Worm (Caenorhabditis elegans) whole organism, L1 larva: ENCODE results near the gene srh-303.

ENCODE experiments used
- C04F5.9 ChIP-seq: sonication (generic microtip); optimal IDR thresholded peaks from 2 replicates; lab custom pipeline; 2016; ENCODE audit warnings: missing genetic modification characterization, missing compliant biosample characterization
- C16A3.4 ChIP-seq: fragments of 150-350 bp; optimal IDR thresholded peaks from 2 replicates; lab custom pipeline; 2014; ENCODE audit warnings: missing biosample characterization, missing genetic modification characterization
- F16B12.6 ChIP-seq: fragments of 150-350 bp; optimal IDR thresholded peaks from 2 replicates; lab custom pipeline; 2014; ENCODE audit warnings: missing biosample characterization, missing genetic modification characterization
- Y116A8C.19 ChIP-seq: sonication (generic microtip); optimal IDR thresholded peaks from 2 replicates; lab custom pipeline; 2016; ENCODE audit warnings: missing compliant biosample characterization, missing genetic modification characterization, borderline replicate concordance
- aha-1 ChIP-seq: fragments of 150-350 bp; optimal IDR thresholded peaks from 2 replicates; lab custom pipeline; 2014; ENCODE audit warnings: missing biosample characterization, missing genetic modification characterization
- alr-1 ChIP-seq: fragments of 200-800 bp; sonication (Bioruptor generic); optimal IDR thresholded peaks from 2 replicates; lab custom pipeline; 2018; ENCODE audit warnings: borderline replicate concordance, mild to moderate bottlenecking, missing genetic modification characterization, missing compliant biosample characterization
- ama-1 ChIP-seq: fragments of 150-350 bp; optimal IDR thresholded peaks from 2 replicates; lab custom pipeline; 2014
- ceh-63 ChIP-seq: fragments of 200-800 bp; sonication (Bioruptor generic); optimal IDR thresholded peaks from 2 replicates; lab custom pipeline; 2018; ENCODE audit warnings: mild to moderate bottlenecking, missing genetic modification characterization, missing compliant biosample characterization
- ceh-82 ChIP-seq, 3 experiments: fragments of 150-350 bp in 1 of 3; sonication (generic microtip) in 2 of 3; optimal IDR thresholded peaks; 2 replicates each; lab custom pipeline; 2014 to 2017; ENCODE audit warnings: missing biosample characterization in 3 of 3, missing genetic modification characterization in 3 of 3
- ceh-88 ChIP-seq: fragments of 200-800 bp; sonication (Bioruptor generic); IDR thresholded peaks from 2 replicates; pipeline ENCODE4 v1.3.6; 2022; ENCODE audit warnings: missing genetic modification characterization, missing compliant biosample characterization
- ces-1 ChIP-seq: fragments of 150-350 bp; optimal IDR thresholded peaks from 2 replicates; lab custom pipeline; 2014; ENCODE audit warnings: missing biosample characterization, missing genetic modification reagents, missing genetic modification characterization
- dpl-1 ChIP-seq, 3 experiments: fragments of 150-350 bp in 2 of 3; sonication (generic microtip) in 1 of 3; optimal IDR thresholded peaks; 2 replicates each; lab custom pipeline; 2014 to 2017; ENCODE audit warnings: missing biosample characterization in 3 of 3, missing genetic modification characterization in 3 of 3, missing genetic modification reagents in 3 of 3
- dsc-1 ChIP-seq: sonication (generic microtip); optimal IDR thresholded peaks from 2 replicates; lab custom pipeline; 2016; ENCODE audit warnings: mild to moderate bottlenecking, missing genetic modification characterization, missing compliant biosample characterization
- efl-1 ChIP-seq, 4 experiments: fragments of 150-350 bp; optimal IDR thresholded peaks in 3 of 4; peaks in 1 of 4; 1 replicate in 1 of 4; 2 replicates in 3 of 4; lab custom pipeline; 2014; ENCODE audit warnings: missing biosample characterization in 2 of 4, missing genetic modification characterization in 2 of 4, missing genetic modification reagents in 2 of 4
- egl-13 ChIP-seq: sonication (generic microtip); optimal IDR thresholded peaks from 2 replicates; lab custom pipeline; 2016; ENCODE audit warnings: missing genotype, missing genetic modification reagents, missing genetic modification characterization, missing compliant biosample characterization
- egl-27 ChIP-seq, 2 experiments: fragments of 150-350 bp in 1 of 2; sonication (generic microtip); optimal IDR thresholded peaks; 3 replicates each; lab custom pipeline; 2017 to 2018; ENCODE audit warnings: missing biosample characterization in 2 of 2, missing genetic modification characterization in 2 of 2, missing genetic modification reagents in 2 of 2
- elt-2 ChIP-seq: sonication (generic microtip); optimal IDR thresholded peaks from 2 replicates; lab custom pipeline; 2016; ENCODE audit warnings: missing genetic modification characterization, mild to moderate bottlenecking, inconsistent platforms, missing compliant biosample characterization, missing genetic modification reagents
- ets-5 ChIP-seq: fragments of 200-800 bp; sonication (Bioruptor generic); IDR thresholded peaks from 2 replicates; pipeline ENCODE4 v1.3.6; 2022; ENCODE audit warnings: missing genetic modification characterization, missing compliant biosample characterization
- fkh-10 ChIP-seq: sonication (generic microtip); optimal IDR thresholded peaks from 2 replicates; lab custom pipeline; 2017; ENCODE audit warnings: missing biosample characterization, missing genetic modification reagents, missing genetic modification characterization
- fkh-4 ChIP-seq: sonication (generic microtip); optimal IDR thresholded peaks from 2 replicates; lab custom pipeline; 2016; ENCODE audit warnings: missing compliant biosample characterization, missing genetic modification characterization, borderline replicate concordance
- fkh-8 ChIP-seq: sonication (generic microtip); optimal IDR thresholded peaks from 2 replicates; lab custom pipeline; 2016; ENCODE audit warnings: mild to moderate bottlenecking, missing genetic modification characterization, missing compliant biosample characterization
- fos-1 ChIP-seq: fragments of 150-350 bp; optimal IDR thresholded peaks from 2 replicates; lab custom pipeline; 2014; ENCODE audit warnings: missing biosample characterization, missing genetic modification characterization
- grh-1 ChIP-seq: fragments of 200-800 bp; sonication (Bioruptor generic); IDR thresholded peaks from 2 replicates; pipeline ENCODE4 v1.3.6; 2022; ENCODE audit warnings: missing genetic modification reagents, missing genetic modification characterization, missing compliant biosample characterization
- hlh-4 ChIP-seq: sonication (generic microtip); optimal IDR thresholded peaks from 2 replicates; lab custom pipeline; 2016; ENCODE audit warnings: mild to moderate bottlenecking, missing genetic modification characterization, missing compliant biosample characterization
- isw-1 ChIP-seq: fragments of 200-800 bp; sonication (Bioruptor generic); IDR thresholded peaks from 2 replicates; pipeline ENCODE4 v1.3.6; 2022; ENCODE audit warnings: missing genetic modification characterization, missing compliant biosample characterization
- jun-1 ChIP-seq: fragments of 150-350 bp; optimal IDR thresholded peaks from 2 replicates; lab custom pipeline; 2014; ENCODE audit warnings: missing biosample characterization, missing genetic modification reagents, missing genetic modification characterization
- lin-15B ChIP-seq: fragments of 150-350 bp; sonication (generic microtip); optimal IDR thresholded peaks from 3 replicates; lab custom pipeline; 2014; ENCODE audit warnings: missing biosample characterization, missing genetic modification characterization
- lin-35 ChIP-seq, 2 experiments: fragments of 150-350 bp; optimal IDR thresholded peaks; 2 replicates each; lab custom pipeline; 2014; ENCODE audit warnings: missing biosample characterization in 2 of 2, missing genetic modification characterization in 2 of 2, missing genetic modification reagents in 2 of 2
- lin-39 ChIP-seq: fragments of 150-350 bp; optimal IDR thresholded peaks from 2 replicates; lab custom pipeline; 2014; ENCODE audit warnings: missing biosample characterization, missing genetic modification reagents, missing genetic modification characterization
- mdl-1 ChIP-seq, 2 experiments: fragments of 150-350 bp; optimal IDR thresholded peaks; 2 replicates each; lab custom pipeline; 2014 to 2017; ENCODE audit warnings: missing biosample characterization in 2 of 2, missing genetic modification characterization in 2 of 2, inconsistent platforms in 1 of 2
- mep-1 ChIP-seq: fragments of 150-350 bp; optimal IDR thresholded peaks from 2 replicates; lab custom pipeline; 2014; ENCODE audit warnings: missing biosample characterization, missing genetic modification characterization
- nhr-11 ChIP-seq: fragments of 150-350 bp; optimal IDR thresholded peaks from 2 replicates; lab custom pipeline; 2014; ENCODE audit warnings: missing biosample characterization, missing genetic modification characterization
- nhr-19 ChIP-seq: fragments of 200-800 bp; sonication (Bioruptor generic); conservative IDR thresholded peaks from 2 replicates; pipeline ENCODE4 v1.3.6; 2022; ENCODE audit warnings: missing genetic modification characterization, missing compliant biosample characterization
- nhr-237 ChIP-seq: fragments of 150-350 bp; optimal IDR thresholded peaks from 2 replicates; lab custom pipeline; 2014; ENCODE audit warnings: missing biosample characterization, missing genetic modification characterization
- nhr-47 ChIP-seq: sonication (generic microtip); optimal IDR thresholded peaks from 2 replicates; lab custom pipeline; 2016; ENCODE audit warnings: mild to moderate bottlenecking, missing genetic modification characterization, moderate library complexity, missing compliant biosample characterization
- nhr-71 ChIP-seq: sonication (generic microtip); optimal IDR thresholded peaks from 2 replicates; lab custom pipeline; 2016; ENCODE audit warnings: mild to moderate bottlenecking, missing genetic modification characterization, moderate library complexity, missing compliant biosample characterization
- nhr-76 ChIP-seq: sonication (generic microtip); optimal IDR thresholded peaks from 2 replicates; lab custom pipeline; 2017; ENCODE audit warnings: missing biosample characterization, missing genetic modification characterization
- nhr-77 ChIP-seq: fragments of 150-350 bp; optimal IDR thresholded peaks from 2 replicates; lab custom pipeline; 2014; ENCODE audit warnings: missing biosample characterization, missing genetic modification characterization
- nhr-85 ChIP-seq: sonication (generic microtip); peaks from one replicate; lab custom pipeline; 2016; ENCODE audit warnings: missing genetic modification characterization, inconsistent platforms, missing compliant biosample characterization
- nhr-90 ChIP-seq: sonication (generic microtip); optimal IDR thresholded peaks from 2 replicates; lab custom pipeline; 2016; ENCODE audit warnings: mild to moderate bottlenecking, missing genetic modification characterization, missing compliant biosample characterization; ENCODE audit not compliant: poor library complexity
- pax-3 ChIP-seq: fragments of 200-800 bp; sonication (Bioruptor generic); optimal IDR thresholded peaks from 2 replicates; lab custom pipeline; 2018; ENCODE audit warnings: mild to moderate bottlenecking, missing genetic modification characterization, moderate library complexity, missing compliant biosample characterization
- sox-4 ChIP-seq: sonication (generic microtip); optimal IDR thresholded peaks from 2 replicates; lab custom pipeline; 2016; ENCODE audit warnings: missing genetic modification characterization, missing compliant biosample characterization
- sptf-1 ChIP-seq: fragments of 150-350 bp; optimal IDR thresholded peaks from 2 replicates; lab custom pipeline; 2014; ENCODE audit warnings: missing biosample characterization, missing genetic modification characterization
- unc-62 ChIP-seq: fragments of 150-350 bp; optimal IDR thresholded peaks from 2 replicates; lab custom pipeline; 2014; ENCODE audit warnings: missing biosample characterization, missing genetic modification reagents, missing genetic modification characterization
- unc-86 ChIP-seq: sonication (generic microtip); optimal IDR thresholded peaks from 2 replicates; lab custom pipeline; 2016; ENCODE audit warnings: missing genetic modification characterization, missing compliant biosample characterization
- unc-98 ChIP-seq: fragments of 200-800 bp; sonication (Bioruptor generic); IDR thresholded peaks from 2 replicates; pipeline ENCODE4 v1.3.6; 2022; ENCODE audit warnings: missing genetic modification characterization, missing compliant biosample characterization
- vab-15 ChIP-seq: sonication (generic microtip); optimal IDR thresholded peaks from 2 replicates; lab custom pipeline; 2017; ENCODE audit warnings: missing genotype, mild to moderate bottlenecking, missing genetic modification characterization, missing compliant biosample characterization
- zag-1 ChIP-seq: fragments of 150-350 bp; optimal IDR thresholded peaks from 2 replicates; lab custom pipeline; 2014; ENCODE audit warnings: missing biosample characterization, missing genetic modification characterization
- zip-4 ChIP-seq: fragments of 200-800 bp; sonication (Bioruptor generic); optimal IDR thresholded peaks from 2 replicates; lab custom pipeline; 2018; ENCODE audit warnings: mild to moderate bottlenecking, missing genetic modification characterization, moderate library complexity, missing compliant biosample characterization

The srh-303 gene

ce11 chrV:17871049-17871448 is 39.6 kb downstream of the srh-303 start, which contains the start of gene phf-14 (continued):
- no peak for TF ChIP-seq C04F5.9
- no peak for TF ChIP-seq zip-4 (GFP tag; lab: Kevin White, UChicago)
- peak; percentile 65 for TF ChIP-seq lin-35 (GFP tag; optimal IDR thresholded peaks at IDR 0.05; lab: Kevin White, UChicago)
- peak; percentile 30 for TF ChIP-seq lin-39 (tag; lab: Kevin White, UChicago)
- TF ChIP-seq ceh-63 = no peak
- TF ChIP-seq egl-27 (tag; optimal IDR thresholded peaks at IDR 0.05; lab: Kevin White, UChicago) = no peak
- TF ChIP-seq nhr-77 = no peak
- TF ChIP-seq alr-1 (tag; lab: Kevin White, UChicago) = no peak
- no peak for TF ChIP-seq pax-3 (tag; lab: Kevin White, UChicago)
- TF ChIP-seq isw-1 (GFP tag; lab: Robert Waterston, UW) = no peak; the same call in 1 of the 2 replicates
- TF ChIP-seq fkh-8 = peak; percentile 47
- TF ChIP-seq grh-1 = no peak
- TF ChIP-seq fkh-10 (GFP tag; lab: Kevin White, UChicago) = no peak
- TF ChIP-seq mep-1 = peak; percentile 84
- TF ChIP-seq elt-2 (tag; lab: Kevin White, UChicago) = no peak
- peak; percentile 35 for TF ChIP-seq lin-15B
- no peak for TF ChIP-seq ces-1 (GFP tag; lab: Kevin White, UChicago)
- TF ChIP-seq sox-4 (tag; lab: Kevin White, UChicago) = no peak
- no peak for TF ChIP-seq zag-1 (tag; lab: Kevin White, UChicago)
- no peak for TF ChIP-seq nhr-90 (tag; lab: Kevin White, UChicago)
- TF ChIP-seq dsc-1 (tag; lab: Kevin White, UChicago) = no peak
- TF ChIP-seq ceh-88 (GFP tag; lab: Robert Waterston, UW) = no peak
- no peak for TF ChIP-seq vab-15 (tag; lab: Kevin White, UChicago)
- TF ChIP-seq sptf-1 (tag; lab: Kevin White, UChicago) = no peak
- TF ChIP-seq Y116A8C.19 (tag; lab: Kevin White, UChicago) = no peak
- TF ChIP-seq nhr-71 (tag; lab: Kevin White, UChicago) = no peak
- TF ChIP-seq unc-62 (GFP tag; lab: Kevin White, UChicago) = no peak
- peak; percentile 2 for TF ChIP-seq F16B12.6 (tag; lab: Kevin White, UChicago)
- TF ChIP-seq ets-5 (GFP tag; lab: Robert Waterston, UW) = no peak
- TF ChIP-seq egl-13 (tag; lab: Kevin White, UChicago) = peak; percentile 9
- no peak for TF ChIP-seq nhr-237
- TF ChIP-seq fkh-4 (tag; lab: Kevin White, UChicago) = no peak
- TF ChIP-seq nhr-76 (tag; lab: Kevin White, UChicago) = no peak
- TF ChIP-seq ama-1 (lab: Kevin White, UChicago) = no peak
- TF ChIP-seq jun-1 (tag; lab: Kevin White, UChicago) = no peak
- no peak for TF ChIP-seq nhr-11 (tag; lab: Kevin White, UChicago)
- TF ChIP-seq C16A3.4 (tag; lab: Kevin White, UChicago) = peak; percentile 26
- peak; percentile 44 to 68 (median 60) for TF ChIP-seq dpl-1 (GFP tag; optimal IDR thresholded peaks at IDR 0.05; lab: Kevin White, UChicago)
- TF ChIP-seq nhr-47 = no peak
- TF ChIP-seq nhr-19 (GFP tag; lab: Robert Waterston, UW) = peak; percentile 71
- no peak for TF ChIP-seq hlh-4 (tag; lab: Kevin White, UChicago)
- peak; percentile 69 to 71 for TF ChIP-seq efl-1 (optimal IDR thresholded peaks at IDR 0.05; lab: Kevin White, UChicago)
- peak; percentile 70 to 95 for TF ChIP-seq efl-1 (GFP tag; optimal IDR thresholded peaks at IDR 0.05 in 1 of 2; lab: Kevin White, UChicago)
- TF ChIP-seq fos-1 (tag; lab: Kevin White, UChicago) = no peak
- TF ChIP-seq unc-98 = no peak
- peak; percentile 44 for TF ChIP-seq unc-86
- TF ChIP-seq ceh-82 (tag; optimal IDR thresholded peaks at IDR 0.05; lab: Kevin White, UChicago) = peak; percentile 48 to 69 (median 53)
- TF ChIP-seq nhr-85 (tag; lab: Kevin White, UChicago) = peak; percentile 66
- no peak for TF ChIP-seq aha-1 (tag; lab: Kevin White, UChicago)
- no peak for TF ChIP-seq mdl-1 (tag; optimal IDR thresholded peaks at IDR 0.05; lab: Kevin White, UChicago)
